Fruit fly (Drosophila melanogaster) whole organism: Measurements from ENCODE around the gene Abcd1.

Experiments
- CG8478 ChIP-seq: fragments of >200 bp; optimal IDR thresholded peaks from 2 replicates; lab custom pipeline; 2018; ENCODE audit warnings: inconsistent platforms
- Dll ChIP-seq: fragments of >200 bp; optimal IDR thresholded peaks from 2 replicates; lab custom pipeline; 2017
- EcR ChIP-seq, 2 experiments: fragments of >200 bp; optimal IDR thresholded peaks; 2 replicates each; lab custom pipeline; 2017; ENCODE audit warnings: missing biosample characterization in 2 of 2, missing genetic modification characterization in 2 of 2, missing genetic modification reagents in 2 of 2
- pan ChIP-seq: fragments of >200 bp; optimal IDR thresholded peaks from 2 replicates; lab custom pipeline; 2017
- psq ChIP-seq: fragments of >200 bp; optimal IDR thresholded peaks from 2 replicates; lab custom pipeline; 2017
- usp ChIP-seq: fragments of >200 bp; optimal IDR thresholded peaks from 2 replicates; lab custom pipeline; 2017; ENCODE audit warnings: missing biosample characterization, missing genetic modification characterization, mixed read lengths

Abcd1 gene

dm6 chr4:183681-184080 lies 9.9 kb downstream of the Abcd1 start:
- TF ChIP-seq CG8478 (lab: Kevin White, UChicago) = no peak
- no peak for TF ChIP-seq psq (lab: Kevin White, UChicago)
- no peak for TF ChIP-seq EcR (GFP tag; optimal IDR thresholded peaks at IDR 0.05; lab: Kevin White, UChicago)
- TF ChIP-seq pan = no peak
- no peak for TF ChIP-seq usp (GFP tag; lab: Kevin White, UChicago)
- TF ChIP-seq Dll (lab: Kevin White, UChicago) = no peak

DNA sequence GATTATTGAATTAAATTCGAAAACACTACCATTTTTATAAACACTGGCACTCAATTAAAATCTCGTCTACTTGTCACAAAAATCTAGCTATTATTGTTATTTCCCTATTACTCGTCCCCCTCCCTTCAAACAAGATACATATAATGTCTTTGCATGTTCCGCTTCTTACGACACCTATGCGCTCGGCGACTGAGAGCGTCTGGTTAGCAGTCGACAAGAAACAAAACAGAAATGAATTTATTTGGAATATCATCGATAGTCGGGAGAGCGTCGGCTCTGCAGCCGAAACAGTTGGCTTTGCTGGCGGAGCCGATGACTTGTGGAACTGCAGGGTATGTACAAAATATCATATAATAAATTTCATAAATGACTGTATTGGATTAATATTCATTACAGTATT lies 12.0 kb downstream of the Abcd1 start:
- no peak for TF ChIP-seq pan
- TF ChIP-seq psq (lab: Kevin White, UChicago) = no peak

DNA sequence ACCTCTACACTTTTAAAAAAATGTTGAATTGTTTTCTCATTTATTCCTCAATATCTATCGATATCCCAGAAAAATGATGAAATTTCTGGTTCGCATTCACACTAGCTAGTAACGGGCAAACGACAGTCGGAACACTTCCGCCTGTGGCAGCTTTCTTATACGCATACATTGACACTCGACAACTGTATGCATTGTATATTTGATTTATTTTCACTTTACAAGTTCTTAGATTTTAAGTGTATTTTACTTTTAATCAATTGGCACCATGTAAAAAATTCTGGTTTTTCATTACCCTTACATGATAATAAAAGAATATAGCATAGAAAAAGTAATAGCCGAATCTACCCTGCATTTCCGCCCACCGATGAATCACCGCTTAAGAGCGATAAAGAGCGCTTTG lies 12.8 kb downstream of the Abcd1 start:
- no peak for TF ChIP-seq pan
- no peak for TF ChIP-seq usp (GFP tag; lab: Kevin White, UChicago)

dm6 chr4:179920-180261 lies 13.7 kb downstream of the Abcd1 start:
- no peak for TF ChIP-seq Dll (lab: Kevin White, UChicago)
- no peak for TF ChIP-seq CG8478 (lab: Kevin White, UChicago)
- TF ChIP-seq usp (GFP tag; lab: Kevin White, UChicago) = no peak
- TF ChIP-seq EcR (GFP tag; optimal IDR thresholded peaks at IDR 0.05; lab: Kevin White, UChicago) = no peak
- TF ChIP-seq psq (lab: Kevin White, UChicago) = no peak
- TF ChIP-seq pan = no peak

DNA sequence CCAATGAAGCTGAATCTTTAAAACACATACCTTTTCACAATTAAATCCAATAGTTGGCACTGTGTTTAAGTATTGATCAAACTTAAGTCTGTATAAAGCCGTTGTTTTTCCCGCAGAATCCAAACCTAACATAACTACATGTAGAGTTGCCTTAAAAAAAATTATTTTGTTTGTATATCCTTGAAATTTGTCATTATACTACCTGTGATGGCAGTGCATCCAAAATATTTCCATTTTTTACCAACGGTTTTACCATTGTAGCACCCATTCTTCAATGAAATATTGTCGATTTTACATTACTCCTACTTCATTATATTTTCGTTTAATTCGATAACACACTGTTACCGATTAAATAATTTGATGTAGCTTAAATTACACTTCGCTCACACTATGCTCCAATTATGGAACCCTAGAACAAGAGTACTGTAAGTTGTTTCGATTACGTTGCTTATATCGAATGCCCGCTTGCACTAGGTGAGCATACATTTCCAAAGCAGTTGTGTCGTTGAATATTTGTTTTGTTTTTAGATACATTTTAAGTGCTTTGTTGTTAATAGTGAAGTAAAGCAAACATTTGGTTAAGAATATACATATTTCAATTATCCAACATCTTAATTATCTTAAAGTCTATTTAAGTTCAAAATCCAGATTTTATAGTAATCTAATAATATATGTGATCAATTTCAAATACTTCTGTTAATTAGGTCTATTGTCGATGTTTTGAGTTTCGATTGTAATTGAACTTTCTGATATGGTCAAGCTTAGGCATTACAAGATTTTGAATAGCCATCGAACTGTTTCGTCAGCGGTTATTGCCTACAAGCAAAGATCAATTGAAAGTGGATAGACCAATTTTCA lies 14.3 kb downstream of the Abcd1 start, which contains the start of gene Arl4:
TSS of gene Arl4 (minus strand) at position 328 of the 858 bp plus-strand sequence.
- TF ChIP-seq psq (lab: Kevin White, UChicago) (no peak), Dll (lab: Kevin White, UChicago) (no peak), usp (GFP tag; lab: Kevin White, UChicago) (no peak), CG8478 (lab: Kevin White, UChicago) (no peak), EcR (GFP tag; optimal IDR thresholded peaks at IDR 0.05; lab: Kevin White, UChicago) (no peak), pan (no peak)

- TF ChIP-seq CG8478 (lab: Kevin White, UChicago) (no peak), usp (GFP tag; lab: Kevin White, UChicago) (no peak), EcR (GFP tag; optimal IDR thresholded peaks at IDR 0.05; lab: Kevin White, UChicago) (no peak), pan (no peak), psq (lab: Kevin White, UChicago) (no peak), Dll (lab: Kevin White, UChicago) (no peak)
Measured at dm6 chr4:175245-175644, 18.4 kb downstream of the Abcd1 start, which contains the start of gene CG33978. Gene CG33978, minus strand, starts transcription at chr4:175639.

DNA sequence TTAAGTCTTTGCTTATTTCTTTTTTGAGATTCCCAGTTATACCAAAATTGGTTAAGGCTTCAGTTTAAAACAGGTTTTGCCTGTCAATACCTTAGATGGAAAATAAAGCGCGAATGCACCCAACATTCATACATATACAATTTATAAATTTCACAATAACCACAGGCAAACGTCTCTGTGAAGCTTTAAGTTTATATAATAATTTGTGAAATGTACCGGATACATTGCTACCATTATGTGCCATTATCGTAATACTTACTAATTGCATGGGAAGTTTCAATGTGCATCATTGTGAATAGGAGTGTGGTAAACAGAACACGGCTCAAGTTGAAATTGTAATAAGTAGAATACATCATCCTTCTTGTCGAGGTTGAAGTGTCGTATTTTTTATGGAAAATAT lies 19.1 kb downstream of the Abcd1 start:
- TF ChIP-seq psq (lab: Kevin White, UChicago) (no peak), EcR (GFP tag; optimal IDR thresholded peaks at IDR 0.05; lab: Kevin White, UChicago) (no peak), Dll (lab: Kevin White, UChicago) (no peak), pan (no peak), CG8478 (lab: Kevin White, UChicago) (no peak), usp (GFP tag; lab: Kevin White, UChicago) (no peak)

DNA sequence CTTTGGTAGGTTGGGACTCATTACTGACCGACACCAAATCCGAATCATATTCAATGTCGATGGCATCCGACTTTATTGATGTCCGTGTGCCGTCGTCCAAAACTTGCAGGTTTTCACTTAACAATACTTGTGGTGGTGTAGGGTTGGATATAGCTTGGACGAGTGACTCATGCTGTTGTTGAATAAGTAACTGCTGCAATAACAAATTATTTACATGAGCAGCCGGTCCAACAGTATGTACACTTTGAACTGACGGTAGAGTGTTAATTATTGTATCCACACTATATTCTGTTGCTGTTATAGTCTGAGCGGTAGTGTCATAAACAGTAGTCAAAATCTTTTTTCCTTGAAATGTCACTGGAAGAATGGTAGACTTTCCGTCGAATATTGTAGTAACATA lies 26.1 kb downstream of the Abcd1 start:
- no peak for TF ChIP-seq pan
- TF ChIP-seq psq (lab: Kevin White, UChicago) = no peak
- no peak for TF ChIP-seq EcR (GFP tag; optimal IDR thresholded peaks at IDR 0.05; lab: Kevin White, UChicago)
- no peak for TF ChIP-seq Dll (lab: Kevin White, UChicago)
- TF ChIP-seq usp (GFP tag; lab: Kevin White, UChicago) = no peak
- TF ChIP-seq CG8478 (lab: Kevin White, UChicago) = no peak

DNA sequence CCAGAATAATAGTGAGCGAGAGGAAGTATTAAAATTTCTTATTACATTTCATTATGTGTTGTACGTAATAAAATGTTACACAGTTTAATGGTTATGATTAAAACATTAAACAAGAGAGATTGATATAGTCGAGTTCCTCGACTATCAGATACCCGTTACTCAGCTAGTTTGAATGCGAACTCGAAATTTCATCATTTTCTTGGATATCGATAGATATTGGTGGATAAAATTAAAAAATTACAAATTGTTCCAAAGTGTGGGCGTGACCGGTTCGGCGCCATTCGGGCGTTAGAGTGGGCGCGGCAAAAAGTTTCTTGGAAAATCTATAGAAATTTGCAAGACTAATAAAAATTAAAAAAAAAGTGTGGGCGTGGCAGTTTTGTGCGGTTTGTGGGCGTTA lies 28.5 kb downstream of the Abcd1 start:
- TF ChIP-seq EcR (GFP tag; optimal IDR thresholded peaks at IDR 0.05; lab: Kevin White, UChicago) (no peak), pan (no peak), Dll (lab: Kevin White, UChicago) (no peak), usp (GFP tag; lab: Kevin White, UChicago) (no peak), CG8478 (lab: Kevin White, UChicago) (no peak)

- no peak for TF ChIP-seq EcR (GFP tag; optimal IDR thresholded peaks at IDR 0.05; lab: Kevin White, UChicago)
- no peak for TF ChIP-seq pan
- TF ChIP-seq Dll (lab: Kevin White, UChicago) = no peak
- no peak for TF ChIP-seq CG8478 (lab: Kevin White, UChicago)
- no peak for TF ChIP-seq psq (lab: Kevin White, UChicago)
- TF ChIP-seq usp (GFP tag; lab: Kevin White, UChicago) = no peak
Measured at dm6 chr4:155977-156376, 37.7 kb downstream of the Abcd1 start, which contains the start of gene CG31997. Gene CG31997, minus strand, starts transcription at chr4:156060.

DNA sequence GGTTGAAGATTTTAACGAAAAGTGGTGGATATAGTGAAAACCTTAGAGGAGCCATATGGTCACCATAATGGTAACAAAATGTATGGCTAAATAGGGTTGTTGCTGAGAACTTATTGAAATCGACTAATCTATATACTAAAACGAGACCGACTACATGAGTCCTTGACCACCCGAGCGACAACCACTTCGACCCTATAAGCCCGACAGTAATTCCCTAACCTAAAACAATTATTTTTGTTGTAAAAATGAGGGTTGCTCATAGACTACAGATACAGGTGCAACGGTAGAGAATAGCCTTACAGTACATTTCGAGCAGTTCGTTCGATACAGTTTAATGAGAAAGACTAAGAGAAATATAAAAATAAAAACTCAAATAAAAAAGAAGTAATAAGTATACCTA lies 43.2 kb downstream of the Abcd1 start, which contains the start of gene CG32006:
TSS of gene CG32006 (plus strand) at position 312 of the 400 bp plus-strand sequence.
- TF ChIP-seq CG8478 (lab: Kevin White, UChicago) (no peak), psq (lab: Kevin White, UChicago) (no peak), usp (GFP tag; lab: Kevin White, UChicago) (no peak), pan (no peak), Dll (lab: Kevin White, UChicago) (no peak), EcR (GFP tag; optimal IDR thresholded peaks at IDR 0.05; lab: Kevin White, UChicago) (no peak)

dm6 chr4:149123-149522 lies 44.5 kb downstream of the Abcd1 start:
- TF ChIP-seq Dll (lab: Kevin White, UChicago) = no peak
- no peak for TF ChIP-seq psq (lab: Kevin White, UChicago)
- TF ChIP-seq EcR (GFP tag; optimal IDR thresholded peaks at IDR 0.05; lab: Kevin White, UChicago) = no peak
- TF ChIP-seq usp (GFP tag; lab: Kevin White, UChicago) = no peak
- TF ChIP-seq pan = no peak
- TF ChIP-seq CG8478 (lab: Kevin White, UChicago) = no peak
